Worm (Caenorhabditis elegans) whole organism, L2 larva: Measurements from ENCODE around the gene C40C9.3.

Experiments used
- aly-2 ChIP-seq: fragments of 150-350 bp; optimal IDR thresholded peaks from 2 replicates; lab custom pipeline; 2014; ENCODE audit warnings: missing biosample characterization, missing genetic modification characterization
- egl-27 ChIP-seq: sonication (generic microtip); optimal IDR thresholded peaks from 3 replicates; lab custom pipeline; 2017; ENCODE audit warnings: missing biosample characterization, missing genetic modification reagents, missing genetic modification characterization
- nhr-23 ChIP-seq: fragments of 150-350 bp; optimal IDR thresholded peaks from 2 replicates; lab custom pipeline; 2014; ENCODE audit warnings: missing biosample characterization, missing genetic modification reagents, missing genetic modification characterization
- nhr-237 ChIP-seq: fragments of 150-350 bp; optimal IDR thresholded peaks from 2 replicates; lab custom pipeline; 2014; ENCODE audit warnings: missing biosample characterization, missing genetic modification characterization

ce11 chrX:13696152-13696551 lies 48.7 kb downstream of the C40C9.3 start:
- TF ChIP-seq egl-27 (tag; lab: Kevin White, UChicago) (no peak), nhr-23 (tag; lab: Kevin White, UChicago) (no peak), aly-2 (no peak), nhr-237 (no peak)
